Comparison of ENCODE assay signal across 4 fruit fly cellular contexts in genomic region chrX:15449490-15450326, dm6.
TF ChIP-seq lines count a peak whose summit lies in the region.

Gene Scamp, minus strand, starts transcription at chrX:15449883.
Gene Ahcy, plus strand, starts transcription at chrX:15450261.

- no peak for TF ChIP-seq CTCF in whole organism, embryonic (GFP tag; optimal IDR thresholded peaks at IDR 0.05; lab: Kevin White, UChicago)

TF ChIP-seq in whole organism, adult, 20 proteins besides CTCF, POLR2A, EP300 and RAD21:
- TF ChIP-seq CG7101 (tag; optimal IDR thresholded peaks at IDR 0.05; lab: Kevin White, UChicago) (peak; percentile 11), cnc (optimal IDR thresholded peaks at IDR 0.05; lab: Kevin White, UChicago) (peak in 1 of 2 experiments; percentile 35), bab1 (GFP tag; optimal IDR thresholded peaks at IDR 0.05; lab: Kevin White, UChicago) (no peak), kay (GFP tag; lab: Kevin White, UChicago; ENCODE audit: borderline replicate concordance) (peak; percentile 51), Hr96 (GFP tag; optimal IDR thresholded peaks at IDR 0.05; lab: Kevin White, UChicago) (peak; percentile 31), Mnt (GFP tag; optimal IDR thresholded peaks at IDR 0.05; lab: Kevin White, UChicago) (no peak), CG5204 (GFP tag; optimal IDR thresholded peaks at IDR 0.05; lab: Kevin White, UChicago) (peak; percentile 40), CG11617 (GFP tag; optimal IDR thresholded peaks at IDR 0.05; lab: Kevin White, UChicago) (peak; percentile 37), toe (GFP tag; optimal IDR thresholded peaks at IDR 0.05; lab: Kevin White, UChicago) (peak; percentile 23), Crg-1 (GFP tag; optimal IDR thresholded peaks at IDR 0.05; lab: Kevin White, UChicago) (peak; percentile 11)

TF ChIP-seq in whole organism, embryonic, 481 proteins besides CTCF, POLR2A, EP300 and RAD21 (continues in another document):
- TF ChIP-seq Sin3A (optimal IDR thresholded peaks at IDR 0.05; lab: Kevin White, UChicago) (peak; percentile 34), pzg (GFP tag; optimal IDR thresholded peaks at IDR 0.05; lab: Kevin White, UChicago) (peak; percentile 26), CG6791 (GFP tag; IDR thresholded peaks at IDR 0.05; lab: Robert Waterston, UW; ENCODE audit: partially characterized antibody) (0 out of 3 replicates have a peak, but pooled peaks have one; percentile 30), CG31441 (GFP tag; IDR thresholded peaks at IDR 0.05; lab: Robert Waterston, UW) (0 out of 2 replicates have a peak, but pooled peaks have one; percentile 30), Xbp1 (GFP tag; optimal IDR thresholded peaks at IDR 0.05; lab: Kevin White, UChicago) (peak; percentile 16), da (GFP tag; optimal IDR thresholded peaks at IDR 0.05; lab: Kevin White, UChicago) (no peak), Hey (tag; optimal IDR thresholded peaks at IDR 0.05; lab: Kevin White, UChicago) (no peak), Opbp (GFP tag; IDR thresholded peaks at IDR 0.05; lab: Robert Waterston, UW; ENCODE audit: partially characterized antibody) (peak; percentile 17; the same call in 1 of the 3 replicates), GATAe (GFP tag; conservative IDR thresholded peaks at IDR 0.05; lab: Robert Waterston, UW) (no peak), insv (GFP tag; optimal IDR thresholded peaks at IDR 0.05; lab: Kevin White, UChicago) (peak; percentile 45 to 85), lov (optimal IDR thresholded peaks at IDR 0.05; lab: Kevin White, UChicago) (no peak), lov (GFP tag; IDR thresholded peaks at IDR 0.05; lab: Robert Waterston, UW) (no peak), CG2129 (GFP tag; IDR thresholded peaks at IDR 0.05; lab: Robert Waterston, UW; ENCODE audit: partially characterized antibody) (0 out of 2 replicates have a peak, but pooled peaks have one; percentile 17), Tbp (GFP tag; optimal IDR thresholded peaks at IDR 0.05; lab: Kevin White, UChicago) (no peak), CG12391 (tag; optimal IDR thresholded peaks at IDR 0.05; lab: Kevin White, UChicago) (peak; percentile 43), trem (tag; optimal IDR thresholded peaks at IDR 0.05; lab: Kevin White, UChicago) (peak; percentile 21), Poxn (GFP tag; IDR thresholded peaks at IDR 0.05; lab: Robert Waterston, UW) (no peak), CG9876 (GFP tag; optimal IDR thresholded peaks at IDR 0.05; lab: Kevin White, UChicago) (no peak), NFAT (GFP tag; IDR thresholded peaks at IDR 0.05; lab: Robert Waterston, UW) (0 out of 2 replicates have a peak, but pooled peaks have one; percentile 12), CG10147 (GFP tag; optimal IDR thresholded peaks at IDR 0.05; lab: Kevin White, UChicago) (peak; percentile 6), CG7556 (GFP tag; optimal IDR thresholded peaks at IDR 0.05; lab: Kevin White, UChicago) (peak; percentile 27), maf-S (GFP tag; optimal IDR thresholded peaks at IDR 0.05; lab: Kevin White, UChicago) (no peak), vfl (GFP tag; optimal IDR thresholded peaks at IDR 0.05; lab: Kevin White, UChicago) (no peak), slp2 (GFP tag; optimal IDR thresholded peaks at IDR 0.05; lab: Kevin White, UChicago) (no peak), zfh2 (GFP tag; optimal IDR thresholded peaks at IDR 0.05; lab: Kevin White, UChicago) (no peak), stwl (tag; optimal IDR thresholded peaks at IDR 0.05; lab: Kevin White, UChicago) (peak; percentile 32)

TF ChIP-seq in whole organism, prepupa, 60 proteins besides CTCF, POLR2A, EP300 and RAD21 (continues in another document):
- TF ChIP-seq CG8319 (GFP tag; optimal IDR thresholded peaks at IDR 0.05; lab: Kevin White, UChicago) (no peak), fd85E (GFP tag; optimal IDR thresholded peaks at IDR 0.05; lab: Kevin White, UChicago) (no peak), fkh (GFP tag; optimal IDR thresholded peaks at IDR 0.05; lab: Kevin White, UChicago) (no peak), lz (GFP tag; optimal IDR thresholded peaks at IDR 0.05; lab: Kevin White, UChicago) (peak; percentile 28), Eip75B (GFP tag; optimal IDR thresholded peaks at IDR 0.05; lab: Kevin White, UChicago) (peak; percentile 30), Hr38 (GFP tag; optimal IDR thresholded peaks at IDR 0.05; lab: Kevin White, UChicago) (no peak), fd59A (GFP tag; optimal IDR thresholded peaks at IDR 0.05; lab: Kevin White, UChicago) (no peak), CG6808 (GFP tag; optimal IDR thresholded peaks at IDR 0.05; lab: Kevin White, UChicago) (no peak), spab (GFP tag; optimal IDR thresholded peaks at IDR 0.05; lab: Kevin White, UChicago) (no peak), Ets21C (GFP tag; optimal IDR thresholded peaks at IDR 0.05; lab: Kevin White, UChicago) (peak; percentile 10), CG1621 (tag; optimal IDR thresholded peaks at IDR 0.05; lab: Kevin White, UChicago) (no peak), Gug (GFP tag; IDR thresholded peaks at IDR 0.05; lab: Robert Waterston, UW) (no peak), CG15336 (GFP tag; IDR thresholded peaks at IDR 0.05; lab: Robert Waterston, UW) (0 out of 2 replicates have a peak, but pooled peaks have one; percentile 32), dac (GFP tag; optimal IDR thresholded peaks at IDR 0.05; lab: Kevin White, UChicago) (no peak), Sox14 (GFP tag; optimal IDR thresholded peaks at IDR 0.05; lab: Kevin White, UChicago) (no peak), CG31627 (GFP tag; optimal IDR thresholded peaks at IDR 0.05; lab: Kevin White, UChicago) (no peak), Eip78C (GFP tag; lab: Kevin White, UChicago) (peak; percentile 54), net (GFP tag; optimal IDR thresholded peaks at IDR 0.05; lab: Kevin White, UChicago) (no peak), acj6 (GFP tag; optimal IDR thresholded peaks at IDR 0.05; lab: Kevin White, UChicago) (peak; percentile 12), CG10631 (GFP tag; optimal IDR thresholded peaks at IDR 0.05; lab: Kevin White, UChicago) (peak; percentile 26), CG3919 (GFP tag; optimal IDR thresholded peaks at IDR 0.05; lab: Kevin White, UChicago) (peak; percentile 26), pdm3 (GFP tag; optimal IDR thresholded peaks at IDR 0.05; lab: Kevin White, UChicago) (peak; percentile 26), Hr4 (GFP tag; optimal IDR thresholded peaks at IDR 0.05; lab: Kevin White, UChicago) (peak; percentile 32), Lpt (GFP tag; optimal IDR thresholded peaks at IDR 0.05; lab: Kevin White, UChicago) (no peak), CG6276 (GFP tag; optimal IDR thresholded peaks at IDR 0.05; lab: Kevin White, UChicago) (no peak), CG6854 (GFP tag; optimal IDR thresholded peaks at IDR 0.05; lab: Kevin White, UChicago) (no peak), Met (GFP tag; optimal IDR thresholded peaks at IDR 0.05; lab: Kevin White, UChicago) (peak; percentile 45), achi (GFP tag; optimal IDR thresholded peaks at IDR 0.05; lab: Kevin White, UChicago) (peak; percentile 4), svp (GFP tag; lab: Kevin White, UChicago) (peak; percentile 41), CG7368 (GFP tag; optimal IDR thresholded peaks at IDR 0.05; lab: Kevin White, UChicago) (no peak)

TF ChIP-seq in whole organism, wandering third instar larva, 38 proteins besides CTCF, POLR2A, EP300 and RAD21 (continues in another document):
- peak; percentile 18 for TF ChIP-seq psq (GFP tag; optimal IDR thresholded peaks at IDR 0.05; lab: Kevin White, UChicago)
- TF ChIP-seq Sp1 (GFP tag; optimal IDR thresholded peaks at IDR 0.05; lab: Kevin White, UChicago) = peak; percentile 8
- no peak for TF ChIP-seq Jra (GFP tag; optimal IDR thresholded peaks at IDR 0.05; lab: Kevin White, UChicago)
- TF ChIP-seq OdsH (GFP tag; optimal IDR thresholded peaks at IDR 0.05; lab: Kevin White, UChicago) = no peak
- TF ChIP-seq CrebA (GFP tag; optimal IDR thresholded peaks at IDR 0.05; lab: Kevin White, UChicago; ENCODE audit: borderline replicate concordance) = no peak
- no peak for TF ChIP-seq Dif (GFP tag; optimal IDR thresholded peaks at IDR 0.05; lab: Kevin White, UChicago; ENCODE audit: partially characterized antibody)
- TF ChIP-seq Mio (GFP tag; optimal IDR thresholded peaks at IDR 0.05; lab: Kevin White, UChicago) = no peak
- TF ChIP-seq jim (GFP tag; optimal IDR thresholded peaks at IDR 0.05; lab: Kevin White, UChicago) = no peak
- TF ChIP-seq GATAd (GFP tag; optimal IDR thresholded peaks at IDR 0.05; lab: Kevin White, UChicago) = no peak
- TF ChIP-seq lola (GFP tag; optimal IDR thresholded peaks at IDR 0.05; lab: Kevin White, UChicago) = no peak
- TF ChIP-seq Dfd (GFP tag; optimal IDR thresholded peaks at IDR 0.05; lab: Kevin White, UChicago) = no peak
- peak; percentile 17 for TF ChIP-seq rgr (GFP tag; optimal IDR thresholded peaks at IDR 0.05; lab: Kevin White, UChicago)
- TF ChIP-seq sage (GFP tag; optimal IDR thresholded peaks at IDR 0.05; lab: Kevin White, UChicago) = no peak
- peak; percentile 19 for TF ChIP-seq Hr83 (GFP tag; optimal IDR thresholded peaks at IDR 0.05; lab: Kevin White, UChicago; ENCODE audit: poor library complexity, severe bottlenecking)
- no peak for TF ChIP-seq Myc (optimal IDR thresholded peaks at IDR 0.05; lab: Kevin White, UChicago)
- TF ChIP-seq brk (GFP tag; optimal IDR thresholded peaks at IDR 0.05; lab: Kevin White, UChicago) = no peak
- TF ChIP-seq CG32264 (GFP tag; optimal IDR thresholded peaks at IDR 0.05; lab: Kevin White, UChicago) = no peak
- TF ChIP-seq dl (GFP tag; optimal IDR thresholded peaks at IDR 0.05; lab: Kevin White, UChicago; ENCODE audit: insufficient read depth in 1 of 2, partially characterized antibody in 2 of 2) = no peak
- no peak for TF ChIP-seq Hnf4 (GFP tag; optimal IDR thresholded peaks at IDR 0.05; lab: Kevin White, UChicago)
- peak; percentile 29 for TF ChIP-seq fru (GFP tag; optimal IDR thresholded peaks at IDR 0.05; lab: Kevin White, UChicago)
- TF ChIP-seq usp (GFP tag; optimal IDR thresholded peaks at IDR 0.05; lab: Kevin White, UChicago) = no peak
- peak; percentile 58 for TF ChIP-seq woc (GFP tag; optimal IDR thresholded peaks at IDR 0.05; lab: Kevin White, UChicago)
- TF ChIP-seq tai (GFP tag; optimal IDR thresholded peaks at IDR 0.05; lab: Kevin White, UChicago) = no peak
- no peak for TF ChIP-seq dmrt93B (GFP tag; optimal IDR thresholded peaks at IDR 0.05; lab: Kevin White, UChicago)
- no peak for TF ChIP-seq HLH106 (tag; optimal IDR thresholded peaks at IDR 0.05; lab: Kevin White, UChicago)
- peak; percentile 1 for TF ChIP-seq sv (GFP tag; optimal IDR thresholded peaks at IDR 0.05; lab: Kevin White, UChicago)
- no peak for TF ChIP-seq CG9705 (GFP tag; optimal IDR thresholded peaks at IDR 0.05; lab: Kevin White, UChicago)
- TF ChIP-seq pan (optimal IDR thresholded peaks at IDR 0.05; lab: Kevin White, UChicago) = no peak
- no peak for TF ChIP-seq Vsx2 (GFP tag; optimal IDR thresholded peaks at IDR 0.05; lab: Kevin White, UChicago; ENCODE audit: partially characterized antibody)
- peak; percentile 29 for TF ChIP-seq ey (GFP tag; optimal IDR thresholded peaks at IDR 0.05; lab: Kevin White, UChicago)
- TF ChIP-seq Hr78 (GFP tag; optimal IDR thresholded peaks at IDR 0.05; lab: Kevin White, UChicago) = no peak
- peak in 1 of 2 experiments; percentile 35 for TF ChIP-seq foxo (GFP tag; optimal IDR thresholded peaks at IDR 0.05; lab: Kevin White, UChicago)
- TF ChIP-seq Abd-B (GFP tag; optimal IDR thresholded peaks at IDR 0.05; lab: Kevin White, UChicago) = no peak
